Worm (Caenorhabditis elegans): ENCODE measurements around the gene dao-6.
A peak's percentile ranks its signal among the peaks of the same experiment; 100 is the strongest.

Gene dao-6

DNA sequence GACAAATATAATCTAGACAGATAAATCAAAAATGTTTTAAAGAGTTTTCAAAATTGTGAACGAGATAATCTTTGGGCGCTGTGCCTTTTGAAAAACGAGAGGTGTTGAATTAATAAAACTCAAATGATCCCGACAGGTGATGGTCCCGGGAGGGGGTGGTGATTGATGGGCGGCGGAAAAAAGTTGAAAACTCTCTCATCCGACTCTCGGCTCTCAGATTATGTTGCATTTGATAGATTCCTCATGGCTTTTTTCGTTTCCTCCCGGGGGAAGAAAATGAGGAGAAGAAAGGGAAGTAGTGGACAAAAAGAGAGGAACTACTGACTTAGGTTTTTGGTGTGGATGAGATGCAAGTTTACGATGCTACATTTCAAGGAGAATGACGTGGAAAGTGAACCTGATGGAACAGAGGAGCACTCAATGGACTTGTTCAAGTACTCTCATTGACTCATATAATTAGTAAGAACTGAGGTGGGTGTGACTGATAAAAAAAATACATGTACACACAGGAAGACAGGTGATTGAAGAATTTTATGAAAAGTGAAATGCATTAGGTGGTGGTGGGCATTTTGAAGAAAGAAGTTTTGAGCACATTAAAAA is 4.6 kb downstream of the dao-6 start:
- TF ChIP-seq hlh-1 (tag; optimal IDR thresholded peaks at IDR 0.05) (peak; percentile 2), nhr-76 (tag; optimal IDR thresholded peaks at IDR 0.05) (no peak), unc-62 (GFP tag; optimal IDR thresholded peaks at IDR 0.05) (peak; percentile 69), unc-120 (tag; optimal IDR thresholded peaks at IDR 0.05; ENCODE audit: poor library complexity, severe bottlenecking) (no peak), lsy-2 (tag; optimal IDR thresholded peaks at IDR 0.05) (no peak), lin-13 (tag; optimal IDR thresholded peaks at IDR 0.05) (no peak)

DNA sequence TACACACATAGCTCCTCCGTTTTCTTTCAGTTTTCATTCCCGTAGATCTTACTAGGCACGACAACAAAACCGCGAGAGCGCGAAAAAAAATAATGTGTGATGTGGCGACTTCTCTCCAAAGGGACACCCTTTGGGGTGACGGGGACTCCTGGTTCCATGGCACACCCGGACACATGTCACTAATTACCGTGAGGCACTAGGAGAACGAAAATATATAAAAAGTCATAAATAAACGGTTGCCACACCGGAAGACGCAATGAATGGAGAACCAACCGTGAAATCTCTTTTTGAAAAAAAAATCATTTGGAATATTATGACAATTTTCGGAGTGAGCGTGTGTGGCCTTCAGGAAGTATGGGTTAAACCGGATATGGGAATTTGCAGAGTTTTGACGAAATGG is 5.6 kb downstream of the dao-6 start:
- no peak for TF ChIP-seq cnd-1 (tag; optimal IDR thresholded peaks at IDR 0.05)
- no peak for TF ChIP-seq nhr-2 (tag; optimal IDR thresholded peaks at IDR 0.05)
- TF ChIP-seq ceh-83 (GFP tag; optimal IDR thresholded peaks at IDR 0.05), result no peak
- no peak for TF ChIP-seq ces-1 (GFP tag; optimal IDR thresholded peaks at IDR 0.05)
- no peak for TF ChIP-seq lin-13 (tag; optimal IDR thresholded peaks at IDR 0.05)
- no peak for TF ChIP-seq elt-1 (tag; optimal IDR thresholded peaks at IDR 0.05; ENCODE audit: borderline replicate concordance, insufficient read depth)
- no peak for TF ChIP-seq nhr-237 (tag; optimal IDR thresholded peaks at IDR 0.05)
- TF ChIP-seq unc-39 (tag; optimal IDR thresholded peaks at IDR 0.05), result no peak
- no peak for TF ChIP-seq unc-120 (tag; optimal IDR thresholded peaks at IDR 0.05; ENCODE audit: poor library complexity, severe bottlenecking)
- TF ChIP-seq mls-2 (tag; optimal IDR thresholded peaks at IDR 0.05), result no peak
- no peak for TF ChIP-seq nhr-12 (tag; optimal IDR thresholded peaks at IDR 0.05)
- TF ChIP-seq unc-62 (GFP tag; optimal IDR thresholded peaks at IDR 0.05), result no peak
- TF ChIP-seq zip-8 (tag; optimal IDR thresholded peaks at IDR 0.05), result no peak
- TF ChIP-seq sem-2 (GFP tag; optimal IDR thresholded peaks at IDR 0.05), result no peak
- TF ChIP-seq blmp-1 (tag; optimal IDR thresholded peaks at IDR 0.05), result no peak

DNA sequence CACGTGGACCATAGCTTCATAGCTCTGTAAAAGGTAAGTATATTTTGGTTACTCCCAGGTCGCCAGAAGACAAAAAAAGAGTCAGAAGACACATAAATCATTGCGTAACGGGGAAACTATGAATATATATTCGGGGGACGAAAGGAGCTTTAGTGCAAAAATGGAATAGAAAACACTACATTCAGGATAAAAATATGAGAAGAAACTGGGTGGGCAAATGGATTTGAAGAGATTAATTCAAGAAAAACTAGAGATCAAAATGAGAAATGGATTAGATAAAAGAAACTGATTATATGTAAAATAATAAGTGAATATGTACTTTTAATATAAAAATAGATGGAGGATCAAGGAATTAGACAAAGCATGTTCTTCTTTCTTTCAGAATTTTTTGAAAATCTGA is 8.6 kb downstream of the dao-6 start, which contains the start of gene C07A9.12:
Gene C07A9.12, minus strand, starts transcription at position 101 of the 400 bp plus-strand sequence.
- no peak for TF ChIP-seq nhr-2 (tag; optimal IDR thresholded peaks at IDR 0.05)
- TF ChIP-seq nhr-12 (tag; optimal IDR thresholded peaks at IDR 0.05), result no peak
- no peak for TF ChIP-seq mep-1 (tag; optimal IDR thresholded peaks at IDR 0.05)
- no peak for TF ChIP-seq unc-62 (GFP tag; optimal IDR thresholded peaks at IDR 0.05)
- no peak for TF ChIP-seq elt-1 (tag; optimal IDR thresholded peaks at IDR 0.05; ENCODE audit: borderline replicate concordance, insufficient read depth)
- TF ChIP-seq ceh-83 (GFP tag; optimal IDR thresholded peaks at IDR 0.05), result no peak

DNA sequence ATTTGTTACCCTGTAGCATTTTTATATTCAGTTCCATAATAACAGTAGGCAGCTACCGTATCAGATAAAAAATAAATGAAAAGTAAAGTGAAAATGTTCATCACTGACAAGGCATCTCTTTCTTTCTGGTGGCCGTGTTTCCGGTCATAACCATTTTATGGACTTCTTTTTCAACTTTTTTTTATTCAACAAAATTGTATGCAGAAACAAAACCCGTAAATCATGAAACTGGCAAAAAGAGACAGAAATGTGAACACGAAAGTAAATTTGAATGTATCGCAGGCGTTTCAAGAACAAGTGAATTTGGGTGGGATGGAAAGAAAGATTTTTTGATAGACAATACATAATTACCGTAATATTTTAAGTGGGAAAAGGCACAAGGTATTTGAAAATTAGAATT is 10.9 kb downstream of the dao-6 start, which contains the start of gene clec-162:
Gene clec-162, minus strand, starts transcription at position 101 of the 400 bp plus-strand sequence.
- no peak for TF ChIP-seq unc-39 (tag; optimal IDR thresholded peaks at IDR 0.05)
- TF ChIP-seq unc-62 (GFP tag; optimal IDR thresholded peaks at IDR 0.05), result no peak
- no peak for TF ChIP-seq cnd-1 (tag; optimal IDR thresholded peaks at IDR 0.05)
- TF ChIP-seq nhr-237 (tag; optimal IDR thresholded peaks at IDR 0.05), result no peak
- TF ChIP-seq mab-5 (tag; optimal IDR thresholded peaks at IDR 0.05), result no peak
- TF ChIP-seq elt-1 (tag; optimal IDR thresholded peaks at IDR 0.05; ENCODE audit: borderline replicate concordance, insufficient read depth), result no peak
- no peak for TF ChIP-seq snpc-4 (tag; optimal IDR thresholded peaks at IDR 0.05)
- TF ChIP-seq bed-3 (GFP tag; optimal IDR thresholded peaks at IDR 0.05), result no peak
- TF ChIP-seq elt-3 (tag; optimal IDR thresholded peaks at IDR 0.05), result no peak
- TF ChIP-seq nhr-76 (tag; optimal IDR thresholded peaks at IDR 0.05), result no peak
- no peak for TF ChIP-seq ceh-83 (GFP tag; optimal IDR thresholded peaks at IDR 0.05)
- no peak for TF ChIP-seq lsy-2 (tag; optimal IDR thresholded peaks at IDR 0.05)
- TF ChIP-seq ceh-43 (GFP tag; optimal IDR thresholded peaks at IDR 0.05), result no peak
- TF ChIP-seq mls-2 (tag; optimal IDR thresholded peaks at IDR 0.05), result no peak

DNA sequence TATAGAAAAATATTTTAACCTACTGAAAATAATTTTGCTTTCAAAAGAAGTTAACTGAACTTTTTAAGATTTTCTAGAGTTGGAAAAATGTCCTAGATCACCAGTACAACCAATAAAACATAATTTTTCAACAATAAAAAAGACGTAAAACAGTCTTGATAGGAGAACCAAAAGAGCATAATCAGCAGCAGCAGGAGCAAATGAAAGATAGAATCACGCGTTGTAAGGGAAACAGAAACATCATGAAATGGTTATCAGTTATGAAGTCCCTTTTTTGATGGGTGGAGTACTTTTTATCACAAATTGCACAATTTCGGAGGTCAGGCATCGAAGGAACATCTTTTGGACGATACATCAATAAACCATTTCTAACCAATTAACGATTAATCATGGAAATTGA is 14.0 kb downstream of the dao-6 start:
- no peak for TF ChIP-seq nhr-28 (tag; optimal IDR thresholded peaks at IDR 0.05)
- TF ChIP-seq lin-13 (tag; optimal IDR thresholded peaks at IDR 0.05), result no peak
- TF ChIP-seq lin-32 (GFP tag; optimal IDR thresholded peaks at IDR 0.05), result no peak
- TF ChIP-seq snpc-4 (tag; optimal IDR thresholded peaks at IDR 0.05), result no peak
- no peak for TF ChIP-seq lsy-2 (tag; optimal IDR thresholded peaks at IDR 0.05)
- no peak for TF ChIP-seq M03D4.4 (tag; optimal IDR thresholded peaks at IDR 0.05)
- TF ChIP-seq bed-3 (GFP tag; optimal IDR thresholded peaks at IDR 0.05), result no peak
- no peak for TF ChIP-seq mls-2 (tag; optimal IDR thresholded peaks at IDR 0.05)
- no peak for TF ChIP-seq ceh-39 (tag; optimal IDR thresholded peaks at IDR 0.05)
- TF ChIP-seq nhr-2 (tag; optimal IDR thresholded peaks at IDR 0.05), result no peak
- TF ChIP-seq flh-1 (GFP tag; optimal IDR thresholded peaks at IDR 0.05), result no peak
- no peak for TF ChIP-seq pha-4 (tag; optimal IDR thresholded peaks at IDR 0.05)

All from whole organism, mixed stage, embryonic.